Worm (Caenorhabditis elegans): Measurements from ENCODE around the gene T04C12.9.
A peak's percentile ranks its signal among the peaks of the same experiment; 100 is the strongest.

ce11 chrV:11082475-11082874, 19.5 kb upstream of the T04C12.9 start:
- no peak for TF ChIP-seq pqm-1 (tag; optimal IDR thresholded peaks at IDR 0.05)
- no peak for TF ChIP-seq nhr-76 (tag; optimal IDR thresholded peaks at IDR 0.05)
- no peak for TF ChIP-seq sptf-1 (tag; optimal IDR thresholded peaks at IDR 0.05)
- peak in 1 of 2 experiments; percentile 24 for TF ChIP-seq egl-27 (tag; optimal IDR thresholded peaks at IDR 0.05)
- TF ChIP-seq lin-15B (tag; optimal IDR thresholded peaks at IDR 0.05): no peak
- TF ChIP-seq lsy-2 (tag; optimal IDR thresholded peaks at IDR 0.05): peak; percentile 32 to 44
- TF ChIP-seq mep-1 (tag; optimal IDR thresholded peaks at IDR 0.05): peak; percentile 49

All from whole organism, L1 larva.